Worm (Caenorhabditis elegans): ENCODE measurements around the gene gpdh-2.

Gene gpdh-2

DNA sequence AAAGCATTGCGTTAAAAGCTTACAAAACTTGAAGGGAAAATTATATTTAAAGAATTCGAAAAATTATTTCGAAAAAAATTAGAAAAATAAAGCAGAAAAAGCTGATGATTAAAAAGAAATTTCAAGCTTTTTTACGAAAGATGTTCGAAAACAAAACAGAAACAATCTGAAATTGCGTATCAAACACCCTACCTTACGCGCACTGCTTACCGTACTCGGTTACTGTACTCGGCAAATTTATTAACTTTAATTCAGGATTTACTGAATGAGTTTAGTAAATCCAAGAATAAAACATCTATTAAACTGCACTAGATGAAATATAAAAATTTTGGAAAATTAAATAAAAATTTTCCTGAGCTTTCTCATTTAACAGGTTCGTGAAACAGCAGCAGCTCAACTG is 3.5 kb upstream of the gpdh-2 start:
- TF ChIP-seq unc-62 (GFP tag; optimal IDR thresholded peaks at IDR 0.05) = no peak

DNA sequence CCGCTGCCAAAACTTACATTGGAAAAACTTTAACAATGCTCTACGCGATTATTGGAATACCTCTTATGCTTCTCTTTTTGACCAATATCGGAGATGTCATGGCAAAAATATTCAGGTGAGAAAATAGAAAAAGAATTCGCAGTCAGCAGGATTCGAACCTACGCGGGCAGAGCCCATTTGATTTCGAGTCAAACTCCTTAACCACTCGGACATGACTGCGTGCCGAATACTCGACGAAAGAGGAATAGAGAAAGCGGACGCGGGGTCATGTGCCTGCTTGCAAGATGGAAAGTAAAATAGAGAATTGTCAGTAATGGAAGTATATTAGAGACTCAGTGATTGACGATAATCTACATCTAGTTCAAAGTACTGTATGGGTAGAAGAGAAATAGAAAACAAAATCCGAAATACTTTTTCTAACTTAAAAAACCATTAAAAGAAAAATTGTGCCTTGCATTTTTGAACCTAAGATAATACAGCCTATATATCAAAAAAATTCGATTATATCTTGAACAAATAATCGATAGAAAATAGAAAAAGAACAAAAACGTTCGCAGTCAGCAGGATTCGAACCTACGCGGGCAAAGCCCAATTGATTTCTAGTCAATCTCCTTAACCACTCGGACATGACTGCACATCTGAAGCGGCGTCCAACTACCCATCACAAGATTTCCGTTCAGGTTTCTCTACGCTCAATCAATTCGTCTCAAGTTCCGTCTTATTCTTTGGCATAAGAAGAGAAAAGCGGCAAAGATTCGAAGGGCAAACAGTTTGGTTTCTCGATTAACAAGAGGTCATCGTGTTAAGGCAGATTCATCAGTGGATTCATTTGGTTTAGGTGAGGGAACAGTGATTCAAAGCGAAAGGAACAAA is 2.7 kb upstream of the gpdh-2 start:
- no peak for TF ChIP-seq unc-62 (GFP tag; optimal IDR thresholded peaks at IDR 0.05)

DNA sequence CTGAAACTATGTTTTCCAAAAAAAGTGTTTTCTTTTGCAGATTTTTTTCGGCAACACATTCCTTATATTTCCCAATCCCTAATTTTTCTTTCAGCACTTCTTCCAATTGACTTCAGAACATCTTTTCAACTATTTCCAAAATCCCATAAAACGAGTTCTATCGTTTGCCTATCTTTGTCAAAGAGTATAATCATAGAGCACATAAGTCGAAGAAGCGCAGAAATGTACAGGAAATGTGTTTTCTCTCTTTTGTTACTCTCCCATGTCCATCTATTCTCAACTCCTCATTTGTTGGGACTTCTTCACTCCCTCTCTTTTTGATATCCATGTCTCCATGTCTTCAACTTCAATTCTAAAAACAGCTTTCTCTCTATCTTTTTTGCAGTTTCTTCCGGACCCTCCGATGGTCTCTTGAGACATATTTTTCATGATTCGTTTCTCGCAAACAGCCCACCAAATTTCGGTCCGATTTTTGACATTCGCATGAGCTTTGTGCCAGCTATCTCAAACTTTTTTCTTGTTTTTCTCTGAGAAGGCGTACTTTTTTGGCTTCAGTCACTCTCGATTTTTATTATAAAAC is 1.3 kb upstream of the gpdh-2 start, which contains the start of gene twk-48:
Gene twk-48, plus strand, starts transcription at position 530 of the 580 bp plus-strand sequence.
- TF ChIP-seq unc-62 (GFP tag; optimal IDR thresholded peaks at IDR 0.05) = no peak

- no peak for TF ChIP-seq unc-62 (GFP tag; optimal IDR thresholded peaks at IDR 0.05)
These were observed 922 bp downstream of the gpdh-2 start for ce11 chrIII:9858061-9858460.

- no peak for TF ChIP-seq unc-62 (GFP tag; optimal IDR thresholded peaks at IDR 0.05)
These were observed 1.9 kb downstream of the gpdh-2 start for ce11 chrIII:9857110-9857509.

DNA sequence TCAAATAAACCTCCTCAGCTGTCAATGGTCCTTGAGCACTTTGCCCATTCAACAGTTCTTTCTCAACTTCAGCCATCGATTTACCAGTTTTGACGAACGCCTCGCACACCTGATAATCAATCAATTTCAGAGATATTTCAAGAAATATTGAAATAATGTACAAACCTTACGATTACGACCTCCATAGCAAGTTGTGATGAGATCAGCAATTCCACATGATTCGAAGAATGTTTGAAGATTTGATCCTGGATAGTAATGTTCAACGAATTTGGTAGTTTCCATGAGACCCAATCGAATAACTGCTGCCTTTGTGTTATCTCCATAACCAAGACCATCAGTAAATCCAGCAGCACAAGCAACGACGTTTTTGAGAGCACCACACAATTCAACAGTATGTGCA is 4.0 kb downstream of the gpdh-2 start:
- TF ChIP-seq unc-62 (GFP tag; optimal IDR thresholded peaks at IDR 0.05) = no peak

DNA sequence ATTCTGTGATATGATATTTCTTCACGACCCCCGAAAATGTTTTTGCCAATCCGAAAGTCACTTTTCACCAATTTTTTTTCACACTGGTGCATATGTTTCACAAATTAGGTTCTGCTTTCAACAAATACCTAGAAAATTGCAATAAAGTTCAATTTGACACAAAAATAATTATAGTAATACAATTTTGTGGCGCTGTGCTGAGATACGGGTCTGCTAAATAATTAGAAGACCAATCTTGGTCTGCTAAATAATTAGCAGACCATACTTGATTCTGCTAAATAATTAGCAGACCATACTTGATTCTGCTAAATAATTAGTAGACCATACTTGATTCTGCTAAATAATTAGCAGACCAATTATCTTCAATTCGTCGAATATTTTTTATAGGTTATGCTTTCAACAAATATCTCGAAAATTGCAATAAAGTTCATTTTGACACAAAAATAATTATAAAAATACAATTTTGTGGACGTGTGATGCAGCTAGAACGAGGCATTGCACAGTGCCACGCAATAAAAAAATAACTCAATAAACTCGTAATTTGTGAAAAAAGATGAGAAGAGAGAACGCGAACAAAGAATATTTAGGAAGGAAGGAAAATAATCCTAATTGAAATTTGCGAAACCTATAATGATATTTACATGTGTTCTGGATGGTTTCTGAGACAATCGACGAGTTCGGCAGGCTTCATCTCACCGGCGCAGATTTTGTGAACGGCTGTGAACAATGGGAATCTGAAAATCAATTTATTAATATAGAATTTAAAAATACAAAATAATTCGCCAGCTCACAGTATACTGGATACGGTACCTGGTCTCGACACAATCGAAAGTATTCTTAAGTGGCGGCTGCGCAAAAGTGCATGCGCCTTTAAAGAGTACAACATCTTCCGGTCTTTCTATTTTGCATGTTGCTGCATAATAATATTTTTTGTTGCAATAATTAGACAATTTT is 5.0 kb downstream of the gpdh-2 start:
- TF ChIP-seq unc-62 (GFP tag; optimal IDR thresholded peaks at IDR 0.05) = no peak

DNA sequence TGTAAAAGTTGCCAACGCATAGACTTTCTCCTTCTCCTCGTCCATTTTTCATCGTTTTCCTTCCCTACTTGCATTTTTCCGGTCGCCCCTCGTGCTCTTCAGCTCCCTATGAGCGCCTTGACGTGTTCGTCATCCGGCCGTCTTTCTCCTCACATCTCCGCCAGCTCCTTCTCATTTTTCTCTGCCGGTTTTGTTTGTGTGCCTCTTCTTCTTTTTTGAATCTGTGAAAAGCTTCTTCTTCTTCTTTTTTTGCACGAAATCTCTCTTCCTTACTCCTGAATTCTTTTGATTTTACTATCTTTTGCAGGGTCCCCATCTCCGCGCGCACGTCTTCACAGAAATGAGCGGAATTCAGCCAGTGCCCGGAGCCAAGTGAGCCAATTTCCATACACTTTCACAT is 7.4 kb downstream of the gpdh-2 start, which contains the start of gene K11H3.3:
Gene K11H3.3, plus strand, starts transcription at position 308 of the 400 bp plus-strand sequence.
- no peak for TF ChIP-seq unc-62 (GFP tag; optimal IDR thresholded peaks at IDR 0.05)

DNA sequence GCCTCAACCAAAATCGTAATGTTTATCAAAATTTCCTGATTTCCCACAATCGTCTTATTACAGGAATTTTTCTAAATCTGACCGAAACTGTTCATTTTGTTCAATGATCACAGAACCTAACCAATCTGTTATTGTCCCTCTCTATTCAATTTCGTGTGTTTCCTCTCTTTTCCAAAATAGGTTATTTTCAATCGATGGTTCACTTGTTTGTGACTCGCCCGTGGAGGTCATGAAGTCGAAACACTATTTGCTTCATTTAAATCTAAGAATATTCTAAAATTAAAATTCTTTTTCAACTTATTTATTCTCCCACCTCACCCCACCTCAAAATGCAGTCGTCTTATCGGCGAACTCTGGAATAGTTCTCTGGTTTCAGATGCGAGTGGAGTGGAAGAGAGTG is 8.1 kb downstream of the gpdh-2 start:
- no peak for TF ChIP-seq unc-62 (GFP tag; optimal IDR thresholded peaks at IDR 0.05)

DNA sequence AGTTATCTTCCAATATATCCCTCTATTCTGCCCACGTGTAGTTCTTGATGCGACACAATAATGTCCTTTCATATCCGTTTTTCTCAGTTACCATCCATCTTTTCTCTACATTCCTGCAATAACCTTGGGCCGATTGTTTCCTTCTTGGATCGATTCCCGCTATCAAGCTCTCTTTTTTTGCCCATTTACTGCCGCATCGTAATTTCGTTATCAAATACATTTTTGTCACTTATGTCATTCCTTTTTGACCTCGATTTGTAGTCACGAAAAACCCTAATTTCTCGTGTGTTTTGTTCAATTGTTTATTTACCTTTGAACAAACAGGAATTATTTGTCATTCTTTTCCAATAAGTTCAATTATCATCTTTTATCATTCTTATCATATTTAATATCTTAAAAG is 9.0 kb downstream of the gpdh-2 start:
- no peak for TF ChIP-seq unc-62 (GFP tag; optimal IDR thresholded peaks at IDR 0.05)

DNA sequence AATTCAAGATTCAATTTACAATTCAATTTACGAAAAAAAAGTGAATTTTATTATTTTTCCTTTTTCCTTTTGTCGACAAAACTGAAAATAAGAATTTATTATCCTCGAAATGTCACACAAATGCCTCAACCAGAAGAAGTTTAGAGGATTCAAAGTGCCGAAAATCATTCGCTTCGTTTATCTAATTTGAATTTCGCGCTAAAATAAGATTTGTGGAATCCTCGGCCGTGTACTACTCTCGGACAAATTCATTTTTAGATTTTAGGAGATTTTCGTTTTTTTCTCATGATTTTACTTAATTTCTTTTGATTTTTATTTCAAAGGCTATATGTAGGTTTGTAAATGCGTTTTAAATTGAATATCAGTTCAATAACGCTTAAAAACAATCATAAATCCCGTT is 10.4 kb downstream of the gpdh-2 start:
- TF ChIP-seq unc-62 (GFP tag; optimal IDR thresholded peaks at IDR 0.05) = no peak

ce11 chrIII:9848083-9848482 is 10.9 kb downstream of the gpdh-2 start, which contains the start of gene mrpl-36:
mrpl-36 (minus strand) TSS chrIII:9848116.
- TF ChIP-seq unc-62 (GFP tag; optimal IDR thresholded peaks at IDR 0.05) = no peak

DNA sequence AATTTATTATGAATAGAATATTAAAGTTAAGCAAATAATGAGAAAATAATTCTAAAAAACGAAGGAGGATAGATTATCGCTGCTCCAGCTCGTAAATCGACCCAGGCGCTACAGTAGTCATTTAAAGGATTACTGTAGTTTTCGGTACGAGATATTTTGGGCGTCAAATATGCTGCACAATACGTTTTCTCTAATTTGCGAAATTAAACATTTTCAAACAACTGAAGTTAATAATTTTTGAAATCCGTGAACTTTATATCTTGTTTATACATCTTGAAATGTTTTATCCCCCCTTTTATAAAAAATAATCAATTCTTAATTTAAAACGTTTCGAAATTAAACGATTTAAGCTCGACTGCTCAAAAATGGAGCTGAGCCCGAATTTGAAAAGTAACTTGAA is 12.9 kb downstream of the gpdh-2 start, which contains the start of gene K11H3.2:
Gene K11H3.2, plus strand, starts transcription at position 301 of the 400 bp plus-strand sequence.
- TF ChIP-seq unc-62 (GFP tag; optimal IDR thresholded peaks at IDR 0.05) = no peak

- no peak for TF ChIP-seq unc-62 (GFP tag; optimal IDR thresholded peaks at IDR 0.05)
These were observed 15.3 kb downstream of the gpdh-2 start, which contains the start of gene K11H3.5 for ce11 chrIII:9843715-9844114. K11H3.5 (plus strand) TSS chrIII:9843768.

DNA sequence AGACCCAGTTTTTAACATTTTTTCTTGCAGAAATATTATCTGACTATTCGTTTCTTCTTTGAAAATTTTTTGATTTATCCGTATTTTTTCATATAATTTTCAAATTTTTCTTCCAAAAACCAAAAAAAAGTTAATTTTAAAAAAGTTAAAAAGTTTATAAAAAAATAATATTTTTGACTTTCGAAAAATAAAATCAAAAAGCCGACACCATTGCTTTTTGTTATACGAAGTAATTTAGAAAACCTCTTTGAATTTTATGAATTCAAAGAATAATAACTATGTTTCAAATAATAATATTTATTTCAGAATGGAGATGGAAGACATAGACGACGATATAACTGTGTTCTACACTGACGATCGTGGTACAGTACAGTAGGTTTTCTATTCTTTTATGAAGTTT is 24.1 kb downstream of the gpdh-2 start, which contains the start of gene K11H3.8:
Gene K11H3.8, plus strand, starts transcription at position 301 of the 400 bp plus-strand sequence.
- TF ChIP-seq unc-62 (GFP tag; optimal IDR thresholded peaks at IDR 0.05) = no peak

DNA sequence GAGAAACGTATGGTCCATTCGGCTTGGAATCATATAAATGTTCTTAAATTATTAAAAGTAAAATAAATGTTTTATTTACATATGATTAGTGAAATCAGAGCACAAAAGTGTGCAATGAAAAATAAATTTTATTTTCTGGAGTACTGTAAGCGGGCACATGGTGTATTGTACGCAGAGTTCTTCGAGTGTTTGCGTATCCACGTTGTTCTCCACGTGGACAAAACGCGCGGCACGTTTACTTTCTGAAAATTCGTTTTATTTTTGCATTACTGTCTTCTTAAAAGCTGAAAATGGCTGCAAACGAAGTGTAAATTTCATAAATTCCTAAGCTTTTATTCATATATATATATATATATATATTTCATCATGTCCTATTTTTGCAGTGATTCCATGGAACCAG is 26.4 kb downstream of the gpdh-2 start:
- TF ChIP-seq unc-62 (GFP tag; optimal IDR thresholded peaks at IDR 0.05) = no peak
